Worm (Caenorhabditis elegans) whole organism, L4 larva: ENCODE data around the gene C41C4.9.
A peak's percentile ranks its signal among the peaks of the same experiment; 100 is the strongest.

ENCODE experiments used
- F10B5.3 ChIP-seq: sonication (generic microtip); optimal IDR thresholded peaks from 2 replicates; lab custom pipeline; 2016; ENCODE audit warnings: mild to moderate bottlenecking, missing genetic modification characterization, missing compliant biosample characterization
- R02D3.7 ChIP-seq: fragments of 150-350 bp; sonication (generic microtip); optimal IDR thresholded peaks from 3 replicates; lab custom pipeline; 2014; ENCODE audit warnings: missing biosample characterization, missing genetic modification characterization
- Y105C5A.15 ChIP-seq: fragments of 200-800 bp; sonication (Bioruptor generic); IDR thresholded peaks from 2 replicates; pipeline ENCODE4 v1.3.6; 2022; ENCODE audit warnings: missing genetic modification characterization, missing compliant biosample characterization
- Y48G9A.11 ChIP-seq: fragments of 200-800 bp; sonication (Bioruptor generic); IDR thresholded peaks from 2 replicates; pipeline ENCODE4 v1.3.6; 2022; ENCODE audit warnings: missing genetic modification reagents, missing genetic modification characterization, missing compliant biosample characterization
- Y5F2A.4 ChIP-seq: fragments of 200-800 bp; sonication (Bioruptor generic); optimal IDR thresholded peaks from 2 replicates; lab custom pipeline; 2018; ENCODE audit warnings: mild to moderate bottlenecking, missing genetic modification characterization, missing compliant biosample characterization
- aha-1 ChIP-seq: fragments of 150-350 bp; peaks from one replicate; lab custom pipeline; 2014; ENCODE audit warnings: missing biosample characterization, missing genetic modification characterization
- attf-4 ChIP-seq: sonication (generic microtip); optimal IDR thresholded peaks from 3 replicates; lab custom pipeline; 2017; ENCODE audit warnings: missing biosample characterization, missing genetic modification characterization
- ceh-32 ChIP-seq: sonication (generic microtip); optimal IDR thresholded peaks from 2 replicates; lab custom pipeline; 2016; ENCODE audit warnings: mild to moderate bottlenecking, missing genetic modification characterization, missing compliant biosample characterization; ENCODE audit not compliant: poor library complexity
- ceh-62 ChIP-seq: sonication (generic microtip); optimal IDR thresholded peaks from 2 replicates; lab custom pipeline; 2017; ENCODE audit warnings: missing biosample characterization, missing genetic modification characterization
- ceh-82 ChIP-seq: sonication (generic microtip); optimal IDR thresholded peaks from 2 replicates; lab custom pipeline; 2017; ENCODE audit warnings: missing biosample characterization, missing genetic modification characterization
- ctbp-1 ChIP-seq: fragments of 200-800 bp; sonication (Bioruptor generic); IDR thresholded peaks from 2 replicates; pipeline ENCODE4 v1.3.6; 2022; ENCODE audit warnings: missing genetic modification reagents, missing genetic modification characterization, missing compliant biosample characterization
- daf-16 ChIP-seq, 3 experiments: sonication (generic microtip); optimal IDR thresholded peaks; 2 replicates each; lab custom pipeline; 2016 to 2017; ENCODE audit warnings: missing genetic modification characterization in 3 of 3, missing genetic modification reagents in 3 of 3, mild to moderate bottlenecking in 2 of 3, missing compliant biosample characterization in 2 of 3, missing biosample characterization in 1 of 3, moderate library complexity in 1 of 3
- daf-19 ChIP-seq: fragments of 200-800 bp; sonication (Bioruptor generic); conservative IDR thresholded peaks from 2 replicates; pipeline ENCODE4 v1.3.6; 2022; ENCODE audit warnings: missing genetic modification characterization, missing compliant biosample characterization
- dmd-9 ChIP-seq: fragments of 200-800 bp; sonication (Bioruptor generic); IDR thresholded peaks from 2 replicates; pipeline ENCODE4 v1.3.6; 2022; ENCODE audit warnings: missing genetic modification reagents, missing genetic modification characterization, missing compliant biosample characterization
- duxl-1 ChIP-seq: sonication (generic microtip); optimal IDR thresholded peaks from 2 replicates; lab custom pipeline; 2016; ENCODE audit warnings: mild to moderate bottlenecking, missing genetic modification characterization, moderate library complexity, missing compliant biosample characterization; ENCODE audit not compliant: poor library complexity
- egl-27 ChIP-seq: sonication (generic microtip); optimal IDR thresholded peaks from 3 replicates; lab custom pipeline; 2017; ENCODE audit warnings: missing biosample characterization, missing genetic modification reagents, missing genetic modification characterization
- egl-43 ChIP-seq: fragments of 200-800 bp; sonication (Bioruptor generic); IDR thresholded peaks from 2 replicates; pipeline ENCODE4 v1.3.6; 2022; ENCODE audit warnings: missing genetic modification reagents, missing genetic modification characterization, missing compliant biosample characterization
- fkh-10 ChIP-seq: fragments of 150-350 bp; optimal IDR thresholded peaks from 2 replicates; lab custom pipeline; 2014; ENCODE audit warnings: missing biosample characterization, missing genetic modification reagents, missing genetic modification characterization
- gei-8 ChIP-seq: fragments of 200-800 bp; sonication (Bioruptor generic); optimal IDR thresholded peaks from 2 replicates; lab custom pipeline; 2018; ENCODE audit warnings: mild to moderate bottlenecking, missing genetic modification characterization, missing compliant biosample characterization
- hlh-11 ChIP-seq: fragments of 200-800 bp; sonication (Bioruptor generic); optimal IDR thresholded peaks from 2 replicates; lab custom pipeline; 2018; ENCODE audit warnings: mild to moderate bottlenecking, missing genetic modification characterization, missing compliant biosample characterization
- lim-7 ChIP-seq: fragments of 200-800 bp; sonication (Bioruptor generic); IDR thresholded peaks from 2 replicates; pipeline ENCODE4 v1.3.6; 2022; ENCODE audit warnings: missing genetic modification characterization, missing compliant biosample characterization
- lin-39 ChIP-seq: fragments of 150-350 bp; optimal IDR thresholded peaks from 2 replicates; lab custom pipeline; 2014; ENCODE audit warnings: missing biosample characterization, missing genetic modification reagents, missing genetic modification characterization
- lsy-2 ChIP-seq, 2 experiments: fragments of 150-350 bp in 1 of 2; sonication (generic microtip) in 1 of 2; optimal IDR thresholded peaks; 2 replicates each; lab custom pipeline; 2014 to 2017; ENCODE audit warnings: missing biosample characterization in 2 of 2, missing genetic modification characterization in 2 of 2
- madf-5 ChIP-seq, 2 experiments: fragments of 200-800 bp; sonication (Bioruptor generic); IDR thresholded peaks; 2 replicates each; pipeline ENCODE4 v1.3.6; 2022; ENCODE audit warnings: missing compliant biosample characterization in 2 of 2, missing genetic modification characterization in 2 of 2
- mep-1 ChIP-seq: fragments of 150-350 bp; sonication (generic microtip); optimal IDR thresholded peaks from 3 replicates; lab custom pipeline; 2014; ENCODE audit warnings: missing biosample characterization, missing genetic modification characterization
- mes-2 ChIP-seq: sonication (generic microtip); optimal IDR thresholded peaks from 2 replicates; lab custom pipeline; 2016; ENCODE audit warnings: missing genotype, mild to moderate bottlenecking, missing genetic modification characterization, missing compliant biosample characterization; ENCODE audit not compliant: poor library complexity, severe bottlenecking
- nhr-237 ChIP-seq: sonication (generic microtip); optimal IDR thresholded peaks from 2 replicates; lab custom pipeline; 2017; ENCODE audit warnings: missing biosample characterization, missing genetic modification characterization
- nhr-41 ChIP-seq: fragments of 200-800 bp; sonication (Bioruptor generic); IDR thresholded peaks from 2 replicates; pipeline ENCODE4 v1.3.6; 2022; ENCODE audit warnings: missing genetic modification reagents, missing genetic modification characterization, missing compliant biosample characterization
- nhr-6 ChIP-seq: fragments of 150-350 bp; optimal IDR thresholded peaks from 2 replicates; lab custom pipeline; 2014; ENCODE audit warnings: missing biosample characterization, missing genetic modification characterization
- pha-4 ChIP-seq, 2 experiments: fragments of 150-350 bp in 1 of 2; fragments of 200-800 bp in 1 of 2; sonication (Bioruptor generic) in 1 of 2; IDR thresholded peaks in 1 of 2; optimal IDR thresholded peaks in 1 of 2; 2 replicates each; pipeline versions ENCODE4 v1.3.6 to Lab custom; 2014 to 2022; ENCODE audit warnings: missing genetic modification characterization in 2 of 2, missing genetic modification reagents in 2 of 2, missing biosample characterization in 1 of 2, missing compliant biosample characterization in 1 of 2
- pqm-1 ChIP-seq: sonication (generic microtip); optimal IDR thresholded peaks from 2 replicates; lab custom pipeline; 2017; ENCODE audit warnings: missing biosample characterization, missing genetic modification characterization
- set-16 ChIP-seq: fragments of 200-800 bp; sonication (Bioruptor generic); IDR thresholded peaks from 2 replicates; pipeline ENCODE4 v1.3.6; 2022; ENCODE audit warnings: missing genetic modification reagents, missing genetic modification characterization, missing compliant biosample characterization
- snpc-1.2 ChIP-seq: fragments of 200-800 bp; sonication (Bioruptor generic); IDR thresholded peaks from 2 replicates; pipeline ENCODE4 v1.3.6; 2022; ENCODE audit warnings: missing genetic modification reagents, missing genetic modification characterization, missing compliant biosample characterization
- spr-1 ChIP-seq: sonication (generic microtip); optimal IDR thresholded peaks from 2 replicates; lab custom pipeline; 2016; ENCODE audit warnings: mild to moderate bottlenecking, missing genetic modification characterization, missing compliant biosample characterization
- spr-3 ChIP-seq: fragments of 200-800 bp; sonication (Bioruptor generic); optimal IDR thresholded peaks from 2 replicates; lab custom pipeline; 2018; ENCODE audit warnings: mild to moderate bottlenecking, missing genetic modification characterization, missing compliant biosample characterization
- tag-97 ChIP-seq: fragments of 200-800 bp; sonication (Bioruptor generic); IDR thresholded peaks from 2 replicates; pipeline ENCODE4 v1.3.6; 2022; ENCODE audit warnings: missing genetic modification characterization, missing compliant biosample characterization
- tra-1 ChIP-seq: fragments of 200-800 bp; sonication (Bioruptor generic); IDR thresholded peaks from 2 replicates; pipeline ENCODE4 v1.3.6; 2022; ENCODE audit warnings: missing genetic modification reagents, missing genetic modification characterization, missing compliant biosample characterization
- unc-130 ChIP-seq: sonication (generic microtip); optimal IDR thresholded peaks from 2 replicates; lab custom pipeline; 2016; ENCODE audit warnings: missing genetic modification reagents, missing genetic modification characterization, missing compliant biosample characterization
- unc-62 ChIP-seq, 3 experiments: fragments of 150-350 bp in 1 of 3; sonication (generic microtip); optimal IDR thresholded peaks in 2 of 3; peaks in 1 of 3; 1 replicate in 1 of 3; 2 replicates in 2 of 3; lab custom pipeline; 2014 to 2017; ENCODE audit warnings: missing biosample characterization in 3 of 3, missing genetic modification characterization in 3 of 3, missing genetic modification reagents in 3 of 3, missing genotype in 1 of 3
- vab-7 ChIP-seq: fragments of 200-800 bp; sonication (Bioruptor generic); IDR thresholded peaks from 2 replicates; pipeline ENCODE4 v1.3.6; 2022; ENCODE audit warnings: missing genetic modification reagents, missing genetic modification characterization, missing compliant biosample characterization
- zag-1 ChIP-seq: fragments of 150-350 bp; optimal IDR thresholded peaks from 2 replicates; lab custom pipeline; 2014; ENCODE audit warnings: missing biosample characterization, missing genetic modification characterization
- zfp-3 ChIP-seq: fragments of 200-800 bp; sonication (Bioruptor generic); conservative IDR thresholded peaks from 2 replicates; pipeline ENCODE4 v1.3.6; 2022; ENCODE audit warnings: missing genetic modification reagents, missing genetic modification characterization, missing compliant biosample characterization

Gene C41C4.9

ce11 chrII:8149930-8150329 is 42.5 kb downstream of the C41C4.9 start, which contains the start of gene F10B5.3:
Gene F10B5.3 (minus strand): TSS chrII:8150030.
- no peak for TF ChIP-seq attf-4 (tag; lab: Kevin White, UChicago)
- TF ChIP-seq daf-19 (GFP tag; lab: Robert Waterston, UW): no peak
- peak in 1 of 2 experiments; percentile 7 for TF ChIP-seq unc-62 (GFP tag; optimal IDR thresholded peaks at IDR 0.05 in 1 of 2; lab: Kevin White, UChicago)
- TF ChIP-seq unc-62 (tag; optimal IDR thresholded peaks at IDR 0.05; lab: Kevin White, UChicago): no peak
- TF ChIP-seq lin-39: no peak

- TF ChIP-seq vab-7 (GFP tag; lab: Robert Waterston, UW) (no peak), fkh-10 (GFP tag; lab: Kevin White, UChicago) (peak; percentile 63), zag-1 (tag; lab: Kevin White, UChicago) (no peak), pqm-1 (tag; lab: Kevin White, UChicago) (no peak), R02D3.7 (no peak), F10B5.3 (tag; lab: Kevin White, UChicago) (no peak), nhr-6 (tag; lab: Kevin White, UChicago) (peak; percentile 82), ctbp-1 (GFP tag; lab: Robert Waterston, UW) (0 out of 2 replicates have a peak, but pooled peaks have one; percentile 43), mes-2 (tag; lab: Kevin White, UChicago) (peak; percentile 0), unc-130 (GFP tag; lab: Kevin White, UChicago) (no peak), ceh-82 (tag; lab: Kevin White, UChicago) (no peak), pha-4 (GFP tag; IDR thresholded peaks at IDR 0.05; lab: Robert Waterston, UW) (no peak), pha-4 (tag; optimal IDR thresholded peaks at IDR 0.05; lab: Kevin White, UChicago) (peak; percentile 54), hlh-11 (tag; lab: Kevin White, UChicago) (peak; percentile 16), tag-97 (no peak), spr-3 (no peak), lsy-2 (tag; optimal IDR thresholded peaks at IDR 0.05; lab: Kevin White, UChicago) (peak in 1 of 2 experiments; percentile 56)
Observed at ce11 chrII:8152711-8153325, 45.4 kb downstream of the C41C4.9 start.

ce11 chrII:8156845-8157373 is 49.5 kb downstream of the C41C4.9 start, which contains the start of the genes tub-1 and tmem-138:
Gene tub-1 (minus strand): TSS chrII:8156945.
Gene tmem-138 (plus strand): TSS chrII:8157323.
- TF ChIP-seq unc-62 (GFP tag; optimal IDR thresholded peaks at IDR 0.05 in 1 of 2; lab: Kevin White, UChicago) (no peak), unc-62 (tag; optimal IDR thresholded peaks at IDR 0.05; lab: Kevin White, UChicago) (no peak), lim-7 (GFP tag; lab: Robert Waterston, UW) (no peak), dmd-9 (GFP tag; lab: Robert Waterston, UW) (no peak), set-16 (GFP tag; lab: Robert Waterston, UW) (no peak), snpc-1.2 (GFP tag; lab: Robert Waterston, UW) (no peak), daf-16 (GFP tag; optimal IDR thresholded peaks at IDR 0.05; lab: Kevin White, UChicago) (no peak), daf-16 (tag; optimal IDR thresholded peaks at IDR 0.05; lab: Kevin White, UChicago) (no peak), tra-1 (GFP tag; lab: Robert Waterston, UW) (no peak), duxl-1 (tag; lab: Kevin White, UChicago) (no peak), daf-19 (GFP tag; lab: Robert Waterston, UW) (no peak), zfp-3 (no peak), nhr-41 (GFP tag; lab: Robert Waterston, UW) (no peak), aha-1 (tag; lab: Kevin White, UChicago) (no peak)

ce11 chrII:8157991-8158390 is 50.5 kb downstream of the C41C4.9 start, which contains the start of gene pch-2:
Gene pch-2 (plus strand): TSS chrII:8158349.
- TF ChIP-seq mep-1 (tag; lab: Kevin White, UChicago) (no peak), ceh-62 (tag; lab: Kevin White, UChicago) (no peak), nhr-237 (tag; lab: Kevin White, UChicago) (no peak), ceh-32 (no peak), madf-5 (GFP tag; IDR thresholded peaks at IDR 0.05; lab: Robert Waterston, UW) (no peak), set-16 (GFP tag; lab: Robert Waterston, UW) (no peak), egl-27 (tag; lab: Kevin White, UChicago) (no peak), gei-8 (GFP tag; lab: Kevin White, UChicago) (no peak), Y105C5A.15 (GFP tag; lab: Robert Waterston, UW) (no peak), egl-43 (GFP tag; lab: Robert Waterston, UW) (no peak), unc-130 (GFP tag; lab: Kevin White, UChicago) (peak; percentile 1), Y48G9A.11 (GFP tag; lab: Robert Waterston, UW) (no peak), Y5F2A.4 (GFP tag; lab: Kevin White, UChicago) (no peak), unc-62 (GFP tag; optimal IDR thresholded peaks at IDR 0.05 in 1 of 2; lab: Kevin White, UChicago) (no peak), unc-62 (tag; optimal IDR thresholded peaks at IDR 0.05; lab: Kevin White, UChicago) (no peak), R02D3.7 (no peak), lsy-2 (tag; optimal IDR thresholded peaks at IDR 0.05; lab: Kevin White, UChicago) (peak in 1 of 2 experiments; percentile 91), duxl-1 (tag; lab: Kevin White, UChicago) (peak; percentile 60), spr-1 (no peak)
